Fruit fly (Drosophila melanogaster): ENCODE measurements around the gene CG14331.

DNA sequence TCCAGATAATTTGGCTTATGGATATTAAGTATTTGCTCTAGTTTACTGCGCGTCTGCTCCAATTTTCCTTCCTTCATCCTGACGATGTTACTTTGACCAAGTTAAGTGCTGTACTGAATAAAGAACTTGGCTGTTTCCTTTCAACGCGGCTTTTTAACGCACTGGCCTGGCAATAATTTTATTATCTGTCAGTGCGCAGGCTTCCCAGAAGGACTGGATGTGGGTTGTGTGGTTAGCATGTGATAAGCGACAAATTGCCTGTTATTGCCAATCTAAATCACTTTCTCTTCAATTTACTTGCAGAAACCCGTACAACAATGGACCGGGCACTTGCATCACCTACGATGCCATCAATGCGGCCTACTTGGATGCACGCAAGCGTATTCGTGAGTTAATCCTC lies at the start of gene CG14331:
- no peak for TF ChIP-seq vri (GFP tag; optimal IDR thresholded peaks at IDR 0.05)
- no peak for TF ChIP-seq fd59A (GFP tag; optimal IDR thresholded peaks at IDR 0.05)
- TF ChIP-seq CG6854 (GFP tag; optimal IDR thresholded peaks at IDR 0.05), result no peak
- no peak for TF ChIP-seq Eip75B (GFP tag; optimal IDR thresholded peaks at IDR 0.05)
- TF ChIP-seq pdm3 (GFP tag; optimal IDR thresholded peaks at IDR 0.05), result no peak
- TF ChIP-seq Gug (GFP tag; IDR thresholded peaks at IDR 0.05), result no peak
- TF ChIP-seq Smox (GFP tag; optimal IDR thresholded peaks at IDR 0.05), result no peak
